Worm (Caenorhabditis elegans) whole organism, L4 larva: ENCODE measurements around the gene H04M03.11.

ENCODE experiments used
- F49E8.2 ChIP-seq: sonication (generic microtip); optimal IDR thresholded peaks from 2 replicates; lab custom pipeline; 2016; ENCODE audit warnings: missing compliant biosample characterization, mild to moderate bottlenecking, missing genetic modification characterization, borderline replicate concordance
- pha-4 ChIP-seq, 2 experiments: fragments of 150-350 bp in 1 of 2; fragments of 200-800 bp in 1 of 2; sonication (Bioruptor generic) in 1 of 2; IDR thresholded peaks in 1 of 2; optimal IDR thresholded peaks in 1 of 2; 2 replicates each; pipeline versions ENCODE4 v1.3.6 to Lab custom; 2014 to 2022; ENCODE audit warnings: missing genetic modification characterization in 2 of 2, missing genetic modification reagents in 2 of 2, missing biosample characterization in 1 of 2, missing compliant biosample characterization in 1 of 2

ce11 chrIV:5834182-5834581, 50.2 kb downstream of the H04M03.11 start:
- no peak for TF ChIP-seq pha-4 (GFP tag; IDR thresholded peaks at IDR 0.05; lab: Robert Waterston, UW)
- no peak for TF ChIP-seq pha-4 (tag; optimal IDR thresholded peaks at IDR 0.05; lab: Kevin White, UChicago)
- TF ChIP-seq F49E8.2 (tag; lab: Kevin White, UChicago): no peak
